Worm (Caenorhabditis elegans): ENCODE data around the gene acp-6.

Gene acp-6

ce11 chrIV:6421183-6421635 is 4.7 kb downstream of the acp-6 start, which contains the start of gene puf-11 (continued):
- TF ChIP-seq snpc-4 (GFP tag; optimal IDR thresholded peaks at IDR 0.05) (peak; percentile 72), snpc-4 (tag; optimal IDR thresholded peaks at IDR 0.05) (peak; percentile 44 to 91 (median 88)), T26A5.8 (tag; optimal IDR thresholded peaks at IDR 0.05) (no peak), F37B4.10 (GFP tag; IDR thresholded peaks at IDR 0.05) (no peak), lin-54 (GFP tag; optimal IDR thresholded peaks at IDR 0.05) (peak; percentile 84), nfya-2 (GFP tag; IDR thresholded peaks at IDR 0.05) (no peak), ZK185.1 (tag; optimal IDR thresholded peaks at IDR 0.05; ENCODE audit: poor library complexity, severe bottlenecking) (no peak), lin-26 (GFP tag; IDR thresholded peaks at IDR 0.05) (0 out of 2 replicates have a peak, but pooled peaks have one; percentile 19), nhr-90 (tag; optimal IDR thresholded peaks at IDR 0.05) (no peak), Y67H2A.10 (GFP tag; conservative IDR thresholded peaks at IDR 0.05) (0 out of 2 replicates have a peak, but pooled peaks have one; percentile 25), ceh-27 (GFP tag; optimal IDR thresholded peaks at IDR 0.05) (no peak), snpc-3.4 (tag; optimal IDR thresholded peaks at IDR 0.05) (peak; percentile 74), him-1 (tag; optimal IDR thresholded peaks at IDR 0.05) (peak; percentile 28), atf-7 (tag; optimal IDR thresholded peaks at IDR 0.05) (no peak), mes-4 (tag; optimal IDR thresholded peaks at IDR 0.05) (no peak), attf-5 (GFP tag; optimal IDR thresholded peaks at IDR 0.05) (no peak), pbrm-1 (GFP tag; IDR thresholded peaks at IDR 0.05) (0 out of 2 replicates have a peak, but pooled peaks have one; percentile 37), let-526 (GFP tag; IDR thresholded peaks at IDR 0.05) (no peak), ztf-25 (GFP tag; IDR thresholded peaks at IDR 0.05) (no peak), let-607 (tag; optimal IDR thresholded peaks at IDR 0.05) (no peak), rec-8 (tag; optimal IDR thresholded peaks at IDR 0.05) (peak in 1 of 2 experiments; percentile 40), egl-44 (GFP tag; IDR thresholded peaks at IDR 0.05) (no peak), K11D2.4 (GFP tag; IDR thresholded peaks at IDR 0.05) (no peak), bed-1 (GFP tag; IDR thresholded peaks at IDR 0.05) (no peak), sdz-38 (tag; optimal IDR thresholded peaks at IDR 0.05) (no peak), xnd-1 (tag; optimal IDR thresholded peaks at IDR 0.05) (peak; percentile 99), dpff-1 (tag; optimal IDR thresholded peaks at IDR 0.05) (no peak), efl-1 (GFP tag; optimal IDR thresholded peaks at IDR 0.05) (peak; percentile 97), Y53F4B.3 (GFP tag; IDR thresholded peaks at IDR 0.05) (no peak), ztf-3 (GFP tag; optimal IDR thresholded peaks at IDR 0.05) (no peak), mcd-1 (GFP tag; IDR thresholded peaks at IDR 0.05) (peak; percentile 58; the same call in 1 of the 2 replicates), chd-7 (tag; optimal IDR thresholded peaks at IDR 0.05) (no peak), K12H6.12 (tag; optimal IDR thresholded peaks at IDR 0.05) (no peak), madf-10 (tag; optimal IDR thresholded peaks at IDR 0.05) (no peak), nhr-80 (tag; optimal IDR thresholded peaks at IDR 0.05) (no peak), lsy-27 (tag; optimal IDR thresholded peaks at IDR 0.05; ENCODE audit: borderline replicate concordance, insufficient read depth) (no peak), Y79H2A.3 (GFP tag; conservative IDR thresholded peaks at IDR 0.05) (0 out of 2 replicates have a peak, but pooled peaks have one; percentile 27), unc-130 (GFP tag; optimal IDR thresholded peaks at IDR 0.05) (peak; percentile 79), snpc-1.1 (tag; optimal IDR thresholded peaks at IDR 0.05; ENCODE audit: insufficient read depth) (peak; percentile 68), hmg-1.2 (GFP tag; IDR thresholded peaks at IDR 0.05) (peak; percentile 67), tbx-9 (tag; optimal IDR thresholded peaks at IDR 0.05; ENCODE audit: borderline replicate concordance) (no peak), ceh-40 (GFP tag; IDR thresholded peaks at IDR 0.05) (no peak), F23B12.7 (tag; optimal IDR thresholded peaks at IDR 0.05; ENCODE audit: insufficient read depth) (no peak), repo-1 (tag; optimal IDR thresholded peaks at IDR 0.05) (no peak), snpc-1.3 (tag; optimal IDR thresholded peaks at IDR 0.05; ENCODE audit: insufficient read depth) (peak; percentile 88), ccch-3 (GFP tag; optimal IDR thresholded peaks at IDR 0.05) (no peak), F39B2.1 (GFP tag; IDR thresholded peaks at IDR 0.05) (no peak)

Measured in whole organism, young adult.